Worm (Caenorhabditis elegans): ENCODE results near the gene K11E4.6.
A peak's percentile ranks its signal among the peaks of the same experiment; 100 is the strongest.

K11E4.6 gene

ce11 chrX:13724364-13724763 is at the start of gene K11E4.6:
TSS of gene K11E4.6 (plus strand) at chrX:13724664.
- TF ChIP-seq unc-62 (GFP tag; optimal IDR thresholded peaks at IDR 0.05): no peak

ce11 chrX:13675444-13675843 is 49.0 kb upstream of the K11E4.6 start:
- TF ChIP-seq unc-62 (GFP tag; optimal IDR thresholded peaks at IDR 0.05): no peak

- no peak for TF ChIP-seq unc-62 (GFP tag; optimal IDR thresholded peaks at IDR 0.05)
These were observed 47.6 kb upstream of the K11E4.6 start, which contains the start of gene gck-4 for ce11 chrX:13676892-13677291. TSS of gene gck-4 (plus strand) at chrX:13677192.

ce11 chrX:13685725-13686124 is 38.7 kb upstream of the K11E4.6 start:
- TF ChIP-seq unc-62 (GFP tag; optimal IDR thresholded peaks at IDR 0.05): no peak

ce11 chrX:13687111-13687512 is 37.4 kb upstream of the K11E4.6 start:
- TF ChIP-seq unc-62 (GFP tag; optimal IDR thresholded peaks at IDR 0.05): no peak

ce11 chrX:13687655-13688054 is 36.8 kb upstream of the K11E4.6 start, which contains the start of gene adm-2:
TSS of gene adm-2 (plus strand) at chrX:13687955.
- no peak for TF ChIP-seq unc-62 (GFP tag; optimal IDR thresholded peaks at IDR 0.05)

ce11 chrX:13690333-13690732 is 34.1 kb upstream of the K11E4.6 start:
- TF ChIP-seq unc-62 (GFP tag; optimal IDR thresholded peaks at IDR 0.05): no peak

ce11 chrX:13696152-13696551 is 28.3 kb upstream of the K11E4.6 start:
- TF ChIP-seq unc-62 (GFP tag; optimal IDR thresholded peaks at IDR 0.05): no peak

ce11 chrX:13697520-13697919 is 26.9 kb upstream of the K11E4.6 start:
- no peak for TF ChIP-seq unc-62 (GFP tag; optimal IDR thresholded peaks at IDR 0.05)

ce11 chrX:13700642-13701233 is 23.7 kb upstream of the K11E4.6 start:
- TF ChIP-seq unc-62 (GFP tag; optimal IDR thresholded peaks at IDR 0.05): peak; percentile 53

ce11 chrX:13702923-13703322 is 21.5 kb upstream of the K11E4.6 start:
- no peak for TF ChIP-seq unc-62 (GFP tag; optimal IDR thresholded peaks at IDR 0.05)

- TF ChIP-seq unc-62 (GFP tag; optimal IDR thresholded peaks at IDR 0.05): no peak
These were observed 17.9 kb upstream of the K11E4.6 start, which contains the start of gene K02D3.1 for ce11 chrX:13706607-13707006. TSS of gene K02D3.1 (plus strand) at chrX:13706907.

ce11 chrX:13709060-13709459 is 15.4 kb upstream of the K11E4.6 start:
- no peak for TF ChIP-seq unc-62 (GFP tag; optimal IDR thresholded peaks at IDR 0.05)

- TF ChIP-seq unc-62 (GFP tag; optimal IDR thresholded peaks at IDR 0.05): no peak
These were observed 12.6 kb upstream of the K11E4.6 start, which contains the start of gene K02D3.2 for ce11 chrX:13711909-13712308. TSS of gene K02D3.2 (minus strand) at chrX:13712009.

ce11 chrX:13712992-13713391 is 11.5 kb upstream of the K11E4.6 start:
- no peak for TF ChIP-seq unc-62 (GFP tag; optimal IDR thresholded peaks at IDR 0.05)

- TF ChIP-seq unc-62 (GFP tag; optimal IDR thresholded peaks at IDR 0.05): no peak
These were observed 10.6 kb upstream of the K11E4.6 start, which contains the start of gene K11E4.1 for ce11 chrX:13713857-13714256. TSS of gene K11E4.1 (plus strand) at chrX:13714157.

ce11 chrX:13714710-13715109 is 9.8 kb upstream of the K11E4.6 start:
- no peak for TF ChIP-seq unc-62 (GFP tag; optimal IDR thresholded peaks at IDR 0.05)

ce11 chrX:13716313-13716712 is 8.2 kb upstream of the K11E4.6 start:
- TF ChIP-seq unc-62 (GFP tag; optimal IDR thresholded peaks at IDR 0.05): no peak

Measured in whole organism, dauer.